Fruit fly (Drosophila melanogaster) whole organism, embryonic: ENCODE results near the gene Hsp110.

Experiments
- B-H2 ChIP-seq: fragments of 200-800 bp; sonication (Bioruptor generic); optimal IDR thresholded peaks from 2 replicates; lab custom pipeline; 2018; ENCODE audit warnings: missing biosample characterization, mild to moderate bottlenecking, missing genetic modification characterization
- Bgb ChIP-seq: fragments of 200-800 bp; sonication (Bioruptor generic); IDR thresholded peaks from 2 replicates; pipeline ENCODE4 v1.3.6; 2022; ENCODE audit warnings: missing biosample characterization, missing genetic modification characterization; ENCODE audit not compliant: partially characterized antibody
- Blimp-1 ChIP-seq: fragments of 200-800 bp; sonication (Bioruptor generic); optimal IDR thresholded peaks from 3 replicates; lab custom pipeline; 2018; ENCODE audit warnings: missing biosample characterization, missing genetic modification characterization, mild to moderate bottlenecking, moderate library complexity, missing genetic modification reagents
- CG1024 ChIP-seq: fragments of 200-800 bp; sonication (Bioruptor generic); IDR thresholded peaks from 2 replicates; pipeline ENCODE4 v1.3.6; 2022; ENCODE audit warnings: missing biosample characterization, missing genetic modification characterization
- CG15514 ChIP-seq: fragments of 200-800 bp; sonication (Bioruptor generic); optimal IDR thresholded peaks from 3 replicates; lab custom pipeline; 2017; ENCODE audit warnings: missing biosample characterization, missing genetic modification characterization, mild to moderate bottlenecking, moderate library complexity, missing genetic modification reagents
- CG15696 ChIP-seq: fragments of 200-800 bp; sonication (Bioruptor generic); optimal IDR thresholded peaks from 2 replicates; lab custom pipeline; 2019; ENCODE audit warnings: missing biosample characterization, mild to moderate bottlenecking, missing genetic modification characterization, moderate library complexity
- CG1647 ChIP-seq: fragments of 200-800 bp; sonication (Bioruptor generic); optimal IDR thresholded peaks from 3 replicates; lab custom pipeline; 2016; ENCODE audit warnings: missing biosample characterization, missing genetic modification characterization
- CG16813 ChIP-seq: fragments of 200-800 bp; sonication (Bioruptor generic); IDR thresholded peaks from 3 replicates; pipeline ENCODE4 v1.3.6; 2022; ENCODE audit warnings: missing biosample characterization, missing genetic modification characterization; ENCODE audit not compliant: partially characterized antibody
- CG2199 ChIP-seq: fragments of 200-800 bp; sonication (Bioruptor generic); IDR thresholded peaks from 3 replicates; pipeline ENCODE4 v1.3.6; 2022; ENCODE audit warnings: missing biosample characterization, missing genetic modification characterization
- CG2875 ChIP-seq: fragments of 200-800 bp; sonication (Bioruptor generic); optimal IDR thresholded peaks from 2 replicates; lab custom pipeline; 2017; ENCODE audit warnings: missing biosample characterization, mild to moderate bottlenecking, missing genetic modification characterization, missing genetic modification reagents
- CG3995 ChIP-seq: fragments of 200-800 bp; sonication (Bioruptor generic); optimal IDR thresholded peaks from 3 replicates; lab custom pipeline; 2016; ENCODE audit warnings: missing biosample characterization, missing genetic modification characterization
- CG4707 ChIP-seq: fragments of 200-800 bp; sonication (Bioruptor generic); optimal IDR thresholded peaks from 2 replicates; lab custom pipeline; 2018; ENCODE audit warnings: missing biosample characterization, mild to moderate bottlenecking, missing genetic modification characterization, moderate library complexity
- CG5245 ChIP-seq: fragments of 200-800 bp; sonication (Bioruptor generic); optimal IDR thresholded peaks from 3 replicates; lab custom pipeline; 2016; ENCODE audit warnings: missing biosample characterization, missing genetic modification characterization
- CG6254 ChIP-seq: fragments of 200-800 bp; sonication (Bioruptor generic); optimal IDR thresholded peaks from 3 replicates; lab custom pipeline; 2017; ENCODE audit warnings: mild to moderate bottlenecking, missing biosample characterization, missing genetic modification reagents, missing genetic modification characterization
- CG8359 ChIP-seq: fragments of 200-800 bp; sonication (Bioruptor generic); optimal IDR thresholded peaks from 2 replicates; lab custom pipeline; 2017; ENCODE audit warnings: missing biosample characterization, mild to moderate bottlenecking, missing genetic modification characterization, borderline replicate concordance
- Dbx ChIP-seq: fragments of 200-800 bp; sonication (Bioruptor generic); IDR thresholded peaks from 3 replicates; pipeline ENCODE4 v1.3.6; 2022; ENCODE audit warnings: missing biosample characterization, missing genetic modification characterization
- Dip2 ChIP-seq: fragments of 200-800 bp; sonication (Bioruptor generic); IDR thresholded peaks from 2 replicates; pipeline ENCODE4 v1.3.6; 2022; ENCODE audit warnings: missing biosample characterization, missing genetic modification characterization
- ERR ChIP-seq: fragments of 200-800 bp; sonication (Bioruptor generic); optimal IDR thresholded peaks from 2 replicates; lab custom pipeline; 2016; ENCODE audit warnings: missing biosample characterization, missing genetic modification characterization
- Fer2 ChIP-seq: fragments of 200-800 bp; sonication (Bioruptor generic); optimal IDR thresholded peaks from 2 replicates; lab custom pipeline; 2018; ENCODE audit warnings: missing biosample characterization, mild to moderate bottlenecking, missing genetic modification characterization, moderate library complexity
- HLH4C ChIP-seq: fragments of 200-800 bp; sonication (Bioruptor generic); IDR thresholded peaks from 3 replicates; pipeline ENCODE4 v1.3.6; 2022; ENCODE audit warnings: missing biosample characterization, missing genetic modification characterization; ENCODE audit not compliant: partially characterized antibody
- Hr3 ChIP-seq: fragments of 200-800 bp; sonication (Bioruptor generic); optimal IDR thresholded peaks from 3 replicates; lab custom pipeline; 2016; ENCODE audit warnings: missing biosample characterization, missing genetic modification characterization
- Hr39 ChIP-seq: fragments of >200 bp; optimal IDR thresholded peaks from 2 replicates; lab custom pipeline; 2017
- Hr51 ChIP-seq, 2 experiments: fragments of 200-800 bp; sonication (Bioruptor generic); optimal IDR thresholded peaks; 2 replicates in 1 of 2; 3 replicates in 1 of 2; lab custom pipeline; 2016 to 2018; ENCODE audit warnings: missing biosample characterization in 2 of 2, missing genetic modification characterization in 2 of 2, mild to moderate bottlenecking in 1 of 2, moderate library complexity in 1 of 2
- Lhr ChIP-seq: fragments of 200-800 bp; sonication (Bioruptor generic); optimal IDR thresholded peaks from 3 replicates; lab custom pipeline; 2017; ENCODE audit warnings: mild to moderate bottlenecking, missing biosample characterization, missing genetic modification reagents, missing genetic modification characterization
- MESR4 ChIP-seq: fragments of 200-800 bp; sonication (Bioruptor generic); optimal IDR thresholded peaks from 2 replicates; lab custom pipeline; 2018; ENCODE audit warnings: missing biosample characterization, mild to moderate bottlenecking, missing genetic modification characterization, moderate library complexity
- Oli ChIP-seq: fragments of 200-800 bp; sonication (Bioruptor generic); optimal IDR thresholded peaks from 2 replicates; lab custom pipeline; 2018; ENCODE audit warnings: missing biosample characterization, mild to moderate bottlenecking, missing genetic modification characterization, moderate library complexity
- Ptx1 ChIP-seq: fragments of 200-800 bp; sonication (Bioruptor generic); IDR thresholded peaks from 2 replicates; pipeline ENCODE4 v1.3.6; 2022; ENCODE audit warnings: missing biosample characterization, missing genetic modification characterization
- Six4 ChIP-seq: fragments of 200-800 bp; sonication (Bioruptor generic); optimal IDR thresholded peaks from 2 replicates; lab custom pipeline; 2016; ENCODE audit warnings: missing biosample characterization, missing genetic modification characterization
- Stat92E ChIP-seq, 3 experiments: fragments of >200 bp in 2 of 3; fragments of 200-800 bp in 1 of 3; sonication (Bioruptor generic) in 1 of 3; optimal IDR thresholded peaks; 2 replicates each; lab custom pipeline; 2017 to 2019; ENCODE audit warnings: missing biosample characterization in 3 of 3, missing genetic modification characterization in 3 of 3, mild to moderate bottlenecking in 1 of 3, moderate library complexity in 1 of 3
- Trl ChIP-seq, 3 experiments: fragments of >200 bp in 2 of 3; fragments of 200-800 bp in 1 of 3; sonication (Bioruptor generic) in 1 of 3; optimal IDR thresholded peaks; 2 replicates in 1 of 3; 3 replicates in 2 of 3; lab custom pipeline; 2016 to 2017; ENCODE audit warnings: missing biosample characterization in 1 of 3, missing genetic modification characterization in 1 of 3
- amos ChIP-seq: fragments of 200-800 bp; sonication (Bioruptor generic); IDR thresholded peaks from 2 replicates; pipeline ENCODE4 v1.3.6; 2022; ENCODE audit warnings: missing biosample characterization, missing genetic modification characterization; ENCODE audit not compliant: partially characterized antibody
- az2 ChIP-seq: fragments of 200-800 bp; sonication (Bioruptor generic); optimal IDR thresholded peaks from 3 replicates; lab custom pipeline; 2016; ENCODE audit warnings: missing biosample characterization, missing genetic modification characterization
- cas ChIP-seq: fragments of 200-800 bp; sonication (Bioruptor generic); IDR thresholded peaks from 2 replicates; pipeline ENCODE4 v1.3.6; 2022; ENCODE audit warnings: missing biosample characterization, missing genetic modification characterization
- dpn ChIP-seq, 2 experiments: fragments of 200-800 bp; sonication (Bioruptor generic); optimal IDR thresholded peaks; 3 replicates each; lab custom pipeline; 2016; ENCODE audit warnings: missing biosample characterization in 2 of 2, missing genetic modification characterization in 2 of 2
- grn ChIP-seq: fragments of 200-800 bp; sonication (Bioruptor generic); optimal IDR thresholded peaks from 3 replicates; lab custom pipeline; 2017; ENCODE audit warnings: missing biosample characterization, missing genetic modification characterization
- jing ChIP-seq: fragments of 200-800 bp; sonication (Bioruptor generic); optimal IDR thresholded peaks from 2 replicates; lab custom pipeline; 2018; ENCODE audit warnings: missing biosample characterization, mild to moderate bottlenecking, missing genetic modification characterization
- lbe ChIP-seq: fragments of 200-800 bp; sonication (Bioruptor generic); optimal IDR thresholded peaks from 2 replicates; lab custom pipeline; 2016; ENCODE audit warnings: missing biosample characterization, mild to moderate bottlenecking, missing genetic modification characterization
- mam ChIP-seq: fragments of 200-800 bp; sonication (Bioruptor generic); optimal IDR thresholded peaks from 3 replicates; lab custom pipeline; 2016; ENCODE audit warnings: missing biosample characterization, missing genetic modification characterization
- odd ChIP-seq: fragments of 200-800 bp; sonication (Bioruptor generic); optimal IDR thresholded peaks from 2 replicates; lab custom pipeline; 2017; ENCODE audit warnings: missing biosample characterization, mild to moderate bottlenecking, missing genetic modification characterization
- phol ChIP-seq: fragments of 200-800 bp; sonication (Bioruptor generic); optimal IDR thresholded peaks from 3 replicates; lab custom pipeline; 2018; ENCODE audit warnings: missing biosample characterization, mild to moderate bottlenecking, missing genetic modification characterization, moderate library complexity
- rib ChIP-seq: fragments of 200-800 bp; sonication (Bioruptor generic); IDR thresholded peaks from 2 replicates; pipeline ENCODE4 v1.3.6; 2022; ENCODE audit warnings: missing biosample characterization, missing genetic modification characterization
- sd ChIP-seq: fragments of 200-800 bp; sonication (Bioruptor generic); optimal IDR thresholded peaks from 3 replicates; lab custom pipeline; 2018; ENCODE audit warnings: missing biosample characterization, mild to moderate bottlenecking, missing genetic modification characterization, moderate library complexity
- sens ChIP-seq: fragments of 200-800 bp; sonication (Bioruptor generic); peaks from one replicate; lab custom pipeline; 2016; ENCODE audit warnings: missing biosample characterization, missing genetic modification characterization
- slbo ChIP-seq: fragments of 200-800 bp; sonication (Bioruptor generic); IDR thresholded peaks from 2 replicates; pipeline ENCODE4 v1.3.6; 2022; ENCODE audit warnings: missing biosample characterization, missing genetic modification characterization
- sna ChIP-seq: fragments of 200-800 bp; sonication (Bioruptor generic); IDR thresholded peaks from 2 replicates; pipeline ENCODE4 v1.3.6; 2022; ENCODE audit warnings: missing biosample characterization, missing genetic modification characterization; ENCODE audit not compliant: partially characterized antibody
- sob ChIP-seq: fragments of 200-800 bp; sonication (Bioruptor generic); IDR thresholded peaks from 2 replicates; pipeline ENCODE4 v1.3.6; 2022; ENCODE audit warnings: missing biosample characterization, missing genetic modification characterization
- trem ChIP-seq: fragments of 200-800 bp; optimal IDR thresholded peaks from 3 replicates; lab custom pipeline; 2019; ENCODE audit warnings: missing biosample characterization, mild to moderate bottlenecking, missing genetic modification characterization, moderate library complexity
- tup ChIP-seq: fragments of 200-800 bp; sonication (Bioruptor generic); optimal IDR thresholded peaks from 2 replicates; lab custom pipeline; 2016; ENCODE audit warnings: missing biosample characterization, mild to moderate bottlenecking, missing genetic modification characterization, moderate library complexity
- vvl ChIP-seq: fragments of 200-800 bp; sonication (Bioruptor generic); IDR thresholded peaks from 2 replicates; pipeline ENCODE4 v1.3.6; 2022; ENCODE audit warnings: missing biosample characterization, missing genetic modification characterization

The Hsp110 gene

dm6 chr3L:14071621-14072020 lies 34.8 kb downstream of the Hsp110 start, which contains the start of gene Pex1 (continued):
- no peak for TF ChIP-seq Stat92E (GFP tag; optimal IDR thresholded peaks at IDR 0.05; lab: Kevin White, UChicago)
- TF ChIP-seq amos (GFP tag; lab: Robert Waterston, UW) = peak; percentile 89
- TF ChIP-seq Fer2 = no peak
- TF ChIP-seq Oli = no peak
- TF ChIP-seq CG8359 (GFP tag; lab: Kevin White, UChicago) = no peak
- no peak for TF ChIP-seq az2 (GFP tag; lab: Kevin White, UChicago)
- peak in 1 of 2 experiments; percentile 12 for TF ChIP-seq dpn (GFP tag; optimal IDR thresholded peaks at IDR 0.05; lab: Kevin White, UChicago)
- TF ChIP-seq Dbx = peak; percentile 58; the same call in 2 of the 3 replicates
- TF ChIP-seq B-H2 (GFP tag; lab: Kevin White, UChicago) = no peak
- peak; percentile 88 for TF ChIP-seq sna (GFP tag; lab: Robert Waterston, UW)
- no peak for TF ChIP-seq tup (GFP tag; lab: Kevin White, UChicago)
- peak; percentile 20 for TF ChIP-seq mam (GFP tag; lab: Kevin White, UChicago)
- peak; percentile 15 for TF ChIP-seq lbe (GFP tag; lab: Kevin White, UChicago)
- TF ChIP-seq sob = peak; percentile 56
- TF ChIP-seq Dip2 = no peak
- TF ChIP-seq HLH4C (GFP tag; lab: Robert Waterston, UW) = peak; percentile 74; the same call in 2 of the 3 replicates
- no peak for TF ChIP-seq CG5245 (GFP tag; lab: Kevin White, UChicago)
- peak; percentile 43 for TF ChIP-seq MESR4
- peak; percentile 91 for TF ChIP-seq CG3995 (GFP tag; lab: Kevin White, UChicago)
- TF ChIP-seq Hr3 (GFP tag; lab: Kevin White, UChicago) = no peak
- TF ChIP-seq Lhr (GFP tag; lab: Kevin White, UChicago) = peak; percentile 17
- TF ChIP-seq vvl (GFP tag; lab: Robert Waterston, UW) = peak; percentile 39; the same call in 1 of the 2 replicates
- peak; percentile 45; the same call in 1 of the 2 replicates for TF ChIP-seq slbo
- TF ChIP-seq Hr39 = no peak
- TF ChIP-seq cas (GFP tag; lab: Robert Waterston, UW) = no peak
- no peak for TF ChIP-seq grn (GFP tag; lab: Kevin White, UChicago)
- 0 out of 2 replicates have a peak, but pooled peaks have one; percentile 39 for TF ChIP-seq Ptx1 (GFP tag; lab: Robert Waterston, UW)
- peak; percentile 30 for TF ChIP-seq phol (tag; lab: Kevin White, UChicago)
- TF ChIP-seq CG16813 (GFP tag; lab: Robert Waterston, UW) = peak; percentile 81
- peak; percentile 58 for TF ChIP-seq rib
- TF ChIP-seq CG6254 (GFP tag; lab: Kevin White, UChicago) = no peak
- TF ChIP-seq Hr51 (GFP tag; optimal IDR thresholded peaks at IDR 0.05; lab: Kevin White, UChicago) = peak in 1 of 2 experiments; percentile 8
- TF ChIP-seq trem (tag; lab: Kevin White, UChicago) = peak; percentile 35
- peak; percentile 80 for TF ChIP-seq Bgb (GFP tag; lab: Robert Waterston, UW)
- TF ChIP-seq Blimp-1 (GFP tag; lab: Kevin White, UChicago) = peak; percentile 42
- TF ChIP-seq CG15514 (GFP tag; lab: Kevin White, UChicago) = no peak
- no peak for TF ChIP-seq CG15696 (tag; lab: Kevin White, UChicago)
- TF ChIP-seq Trl (optimal IDR thresholded peaks at IDR 0.05; lab: Kevin White, UChicago) = no peak
- TF ChIP-seq Trl (GFP tag; optimal IDR thresholded peaks at IDR 0.05; lab: Kevin White, UChicago) = peak; percentile 15
- peak; percentile 67 for TF ChIP-seq sens (GFP tag; lab: Kevin White, UChicago)
- no peak for TF ChIP-seq ERR (GFP tag; lab: Kevin White, UChicago)
- no peak for TF ChIP-seq CG1647 (GFP tag; lab: Kevin White, UChicago)
- no peak for TF ChIP-seq jing (GFP tag; lab: Kevin White, UChicago)
- TF ChIP-seq CG2875 (GFP tag; lab: Kevin White, UChicago) = no peak
- no peak; the same call in 1 of the 2 replicates for TF ChIP-seq CG1024 (GFP tag; lab: Robert Waterston, UW)
- peak; percentile 86 for TF ChIP-seq sd
- no peak for TF ChIP-seq odd (GFP tag; lab: Kevin White, UChicago)
- no peak for TF ChIP-seq CG2199 (GFP tag; lab: Robert Waterston, UW)
- no peak for TF ChIP-seq CG4707
- peak; percentile 10 for TF ChIP-seq Six4 (GFP tag; lab: Kevin White, UChicago)
